Fruit fly (Drosophila melanogaster) whole organism, adult: ENCODE results near the gene Shawn.

ENCODE experiments used
- CG11617 ChIP-seq: fragments of 200-800 bp; sonication (Bioruptor generic); optimal IDR thresholded peaks from 2 replicates; lab custom pipeline; 2017; ENCODE audit warnings: mild to moderate bottlenecking, missing biosample characterization, missing genetic modification reagents, missing genetic modification characterization
- CG14711 ChIP-seq: fragments of 200-800 bp; sonication (Bioruptor generic); optimal IDR thresholded peaks from 2 replicates; lab custom pipeline; 2018; ENCODE audit warnings: missing biosample characterization, mild to moderate bottlenecking, missing genetic modification characterization, moderate library complexity
- CG1620 ChIP-seq: fragments of 200-800 bp; sonication (Bioruptor generic); optimal IDR thresholded peaks from 2 replicates; lab custom pipeline; 2016; ENCODE audit warnings: missing biosample characterization, missing genetic modification characterization
- CG33017 ChIP-seq: fragments of 200-800 bp; sonication (Bioruptor generic); optimal IDR thresholded peaks from 2 replicates; lab custom pipeline; 2018; ENCODE audit warnings: missing biosample characterization, mild to moderate bottlenecking, missing genetic modification characterization, moderate library complexity
- CG5204 ChIP-seq: fragments of 200-800 bp; sonication (Bioruptor generic); optimal IDR thresholded peaks from 2 replicates; lab custom pipeline; 2016; ENCODE audit warnings: missing biosample characterization, missing genetic modification characterization
- CG7045 ChIP-seq: fragments of 200-800 bp; sonication (Bioruptor generic); optimal IDR thresholded peaks from 2 replicates; lab custom pipeline; 2017; ENCODE audit warnings: missing biosample characterization, mild to moderate bottlenecking, missing genetic modification characterization
- Clk ChIP-seq: fragments of 200-800 bp; sonication (Bioruptor generic); optimal IDR thresholded peaks from 2 replicates; lab custom pipeline; 2017; ENCODE audit warnings: missing biosample characterization, missing genetic modification characterization
- Hr96 ChIP-seq: fragments of 200-800 bp; sonication (Bioruptor generic); optimal IDR thresholded peaks from 2 replicates; lab custom pipeline; 2016; ENCODE audit warnings: missing biosample characterization, missing genetic modification characterization
- Mnt ChIP-seq: fragments of 200-800 bp; sonication (Bioruptor generic); optimal IDR thresholded peaks from 2 replicates; lab custom pipeline; 2016; ENCODE audit warnings: missing biosample characterization, mild to moderate bottlenecking, missing genetic modification characterization
- kay ChIP-seq: fragments of 200-800 bp; sonication (Bioruptor generic); peaks from one replicate; lab custom pipeline; 2016; ENCODE audit warnings: missing biosample characterization, missing genetic modification characterization, borderline replicate concordance
- ovo ChIP-seq: fragments of 200-800 bp; sonication (Bioruptor generic); optimal IDR thresholded peaks from 2 replicates; lab custom pipeline; 2016; ENCODE audit warnings: missing biosample characterization, missing genetic modification characterization
- tj ChIP-seq: fragments of 200-800 bp; sonication (Bioruptor generic); optimal IDR thresholded peaks from 3 replicates; lab custom pipeline; 2017; ENCODE audit warnings: missing biosample characterization, mild to moderate bottlenecking, missing genetic modification characterization, moderate library complexity
- toe ChIP-seq: fragments of 200-800 bp; sonication (Bioruptor generic); optimal IDR thresholded peaks from 2 replicates; lab custom pipeline; 2016; ENCODE audit warnings: missing biosample characterization, missing genetic modification characterization

DNA sequence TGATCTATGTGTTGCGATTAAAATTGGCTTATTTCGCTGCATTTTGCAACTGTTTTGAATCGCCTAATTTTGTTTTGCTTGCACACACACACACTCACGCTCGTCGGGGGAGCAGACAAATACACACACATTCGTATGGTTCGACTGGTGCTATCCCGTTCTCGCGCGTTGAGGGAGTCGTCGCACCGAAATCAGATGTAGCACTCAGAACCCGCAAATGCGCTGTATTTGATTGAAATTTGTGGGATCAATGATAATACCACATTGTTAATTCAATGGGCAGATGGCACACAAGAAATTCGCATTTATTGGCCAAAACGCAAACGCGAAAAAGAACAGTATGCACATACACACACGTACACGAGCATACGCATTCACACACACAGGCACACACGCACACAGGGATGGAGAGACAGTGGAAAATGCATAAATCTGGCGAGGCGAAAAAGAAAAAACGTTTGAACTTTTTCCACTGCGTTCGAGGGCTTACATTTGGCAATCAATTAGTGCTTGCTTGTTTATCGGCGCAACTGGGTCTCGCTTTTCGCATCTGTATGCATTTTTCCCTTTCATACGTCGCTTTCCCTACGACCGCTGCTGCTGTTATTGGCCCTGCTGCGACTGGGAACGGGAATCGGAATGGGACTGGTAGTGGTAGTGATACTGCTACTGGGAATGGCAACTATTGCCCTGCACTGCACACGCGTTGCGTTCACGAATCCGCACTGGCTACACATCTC is 32.2 kb upstream of the Shawn start:
- TF ChIP-seq CG1620 (GFP tag; lab: Kevin White, UChicago) (no peak), CG5204 (GFP tag; lab: Kevin White, UChicago) (no peak), CG11617 (GFP tag; lab: Kevin White, UChicago) (peak; percentile 18), toe (GFP tag; lab: Kevin White, UChicago) (no peak), Hr96 (GFP tag; lab: Kevin White, UChicago) (peak; percentile 62), CG14711 (no peak), tj (GFP tag; lab: Kevin White, UChicago) (peak; percentile 41), Mnt (GFP tag; lab: Kevin White, UChicago) (peak; percentile 26), kay (GFP tag; lab: Kevin White, UChicago) (no peak), CG33017 (tag; lab: Kevin White, UChicago) (peak; percentile 2), Clk (GFP tag; lab: Kevin White, UChicago) (no peak), ovo (GFP tag; lab: Kevin White, UChicago) (no peak), CG7045 (no peak)
